Worm (Caenorhabditis elegans) whole organism, L1 larva: Measurements from ENCODE around the gene zipt-16.

Source experiments
- C16A3.4 ChIP-seq: fragments of 150-350 bp; optimal IDR thresholded peaks from 2 replicates; lab custom pipeline; 2014; ENCODE audit warnings: missing biosample characterization, missing genetic modification characterization
- C34B4.2 ChIP-seq: sonication (generic microtip); optimal IDR thresholded peaks from 2 replicates; lab custom pipeline; 2017; ENCODE audit warnings: mild to moderate bottlenecking, missing genetic modification characterization, missing compliant biosample characterization
- alr-1 ChIP-seq: fragments of 200-800 bp; sonication (Bioruptor generic); optimal IDR thresholded peaks from 2 replicates; lab custom pipeline; 2018; ENCODE audit warnings: borderline replicate concordance, mild to moderate bottlenecking, missing genetic modification characterization, missing compliant biosample characterization
- aly-2 ChIP-seq: fragments of 150-350 bp; optimal IDR thresholded peaks from 2 replicates; lab custom pipeline; 2014; ENCODE audit warnings: missing biosample characterization, missing genetic modification characterization
- ceh-63 ChIP-seq: fragments of 200-800 bp; sonication (Bioruptor generic); optimal IDR thresholded peaks from 2 replicates; lab custom pipeline; 2018; ENCODE audit warnings: mild to moderate bottlenecking, missing genetic modification characterization, missing compliant biosample characterization
- ceh-8 ChIP-seq: fragments of 200-800 bp; sonication (Bioruptor generic); optimal IDR thresholded peaks from 2 replicates; lab custom pipeline; 2018; ENCODE audit warnings: mild to moderate bottlenecking, missing genetic modification characterization, moderate library complexity, missing compliant biosample characterization
- ceh-88 ChIP-seq: fragments of 200-800 bp; sonication (Bioruptor generic); IDR thresholded peaks from 2 replicates; pipeline ENCODE4 v1.3.6; 2022; ENCODE audit warnings: missing genetic modification characterization, missing compliant biosample characterization
- ces-1 ChIP-seq: fragments of 150-350 bp; optimal IDR thresholded peaks from 2 replicates; lab custom pipeline; 2014; ENCODE audit warnings: missing biosample characterization, missing genetic modification reagents, missing genetic modification characterization
- dsc-1 ChIP-seq: sonication (generic microtip); optimal IDR thresholded peaks from 2 replicates; lab custom pipeline; 2016; ENCODE audit warnings: mild to moderate bottlenecking, missing genetic modification characterization, missing compliant biosample characterization
- efl-1 ChIP-seq, 4 experiments: fragments of 150-350 bp; optimal IDR thresholded peaks in 3 of 4; peaks in 1 of 4; 1 replicate in 1 of 4; 2 replicates in 3 of 4; lab custom pipeline; 2014; ENCODE audit warnings: missing biosample characterization in 2 of 4, missing genetic modification characterization in 2 of 4, missing genetic modification reagents in 2 of 4
- efl-3 ChIP-seq: fragments of 200-800 bp; sonication (Bioruptor generic); optimal IDR thresholded peaks from 2 replicates; lab custom pipeline; 2018; ENCODE audit warnings: mild to moderate bottlenecking, missing genetic modification characterization, missing compliant biosample characterization
- elt-2 ChIP-seq: sonication (generic microtip); optimal IDR thresholded peaks from 2 replicates; lab custom pipeline; 2016; ENCODE audit warnings: missing genetic modification characterization, mild to moderate bottlenecking, inconsistent platforms, missing compliant biosample characterization, missing genetic modification reagents
- ets-5 ChIP-seq: fragments of 200-800 bp; sonication (Bioruptor generic); IDR thresholded peaks from 2 replicates; pipeline ENCODE4 v1.3.6; 2022; ENCODE audit warnings: missing genetic modification characterization, missing compliant biosample characterization
- fkh-10 ChIP-seq: sonication (generic microtip); optimal IDR thresholded peaks from 2 replicates; lab custom pipeline; 2017; ENCODE audit warnings: missing biosample characterization, missing genetic modification reagents, missing genetic modification characterization
- fkh-4 ChIP-seq: sonication (generic microtip); optimal IDR thresholded peaks from 2 replicates; lab custom pipeline; 2016; ENCODE audit warnings: missing compliant biosample characterization, missing genetic modification characterization, borderline replicate concordance
- fkh-8 ChIP-seq: sonication (generic microtip); optimal IDR thresholded peaks from 2 replicates; lab custom pipeline; 2016; ENCODE audit warnings: mild to moderate bottlenecking, missing genetic modification characterization, missing compliant biosample characterization
- hlh-17 ChIP-seq: fragments of 200-800 bp; sonication (Bioruptor generic); optimal IDR thresholded peaks from 2 replicates; lab custom pipeline; 2018; ENCODE audit warnings: missing genetic modification characterization, mild to moderate bottlenecking, missing compliant biosample characterization, moderate library complexity, borderline replicate concordance
- hlh-4 ChIP-seq: sonication (generic microtip); optimal IDR thresholded peaks from 2 replicates; lab custom pipeline; 2016; ENCODE audit warnings: mild to moderate bottlenecking, missing genetic modification characterization, missing compliant biosample characterization
- hpl-2 ChIP-seq: fragments of 150-350 bp; optimal IDR thresholded peaks from 2 replicates; lab custom pipeline; 2014; ENCODE audit warnings: missing biosample characterization, missing genetic modification reagents, missing genetic modification characterization
- isw-1 ChIP-seq: fragments of 200-800 bp; sonication (Bioruptor generic); IDR thresholded peaks from 2 replicates; pipeline ENCODE4 v1.3.6; 2022; ENCODE audit warnings: missing genetic modification characterization, missing compliant biosample characterization
- jun-1 ChIP-seq: fragments of 150-350 bp; optimal IDR thresholded peaks from 2 replicates; lab custom pipeline; 2014; ENCODE audit warnings: missing biosample characterization, missing genetic modification reagents, missing genetic modification characterization
- lin-13 ChIP-seq: fragments of 150-350 bp; optimal IDR thresholded peaks from 2 replicates; lab custom pipeline; 2014; ENCODE audit warnings: missing biosample characterization, missing genetic modification reagents, missing genetic modification characterization
- lin-14 ChIP-seq: fragments of 200-800 bp; sonication (Bioruptor generic); optimal IDR thresholded peaks from 2 replicates; lab custom pipeline; 2018; ENCODE audit warnings: mild to moderate bottlenecking, missing genetic modification characterization, moderate library complexity, missing compliant biosample characterization
- lin-15B ChIP-seq: fragments of 150-350 bp; sonication (generic microtip); optimal IDR thresholded peaks from 3 replicates; lab custom pipeline; 2014; ENCODE audit warnings: missing biosample characterization, missing genetic modification characterization
- lin-35 ChIP-seq, 2 experiments: fragments of 150-350 bp; optimal IDR thresholded peaks; 2 replicates each; lab custom pipeline; 2014; ENCODE audit warnings: missing biosample characterization in 2 of 2, missing genetic modification characterization in 2 of 2, missing genetic modification reagents in 2 of 2
- lin-39 ChIP-seq: fragments of 150-350 bp; optimal IDR thresholded peaks from 2 replicates; lab custom pipeline; 2014; ENCODE audit warnings: missing biosample characterization, missing genetic modification reagents, missing genetic modification characterization
- lsy-2 ChIP-seq, 2 experiments: fragments of 150-350 bp; optimal IDR thresholded peaks; 2 replicates each; lab custom pipeline; 2014; ENCODE audit warnings: missing biosample characterization in 2 of 2, missing genetic modification characterization in 2 of 2
- mdl-1 ChIP-seq, 2 experiments: fragments of 150-350 bp; optimal IDR thresholded peaks; 2 replicates each; lab custom pipeline; 2014 to 2017; ENCODE audit warnings: missing biosample characterization in 2 of 2, missing genetic modification characterization in 2 of 2, inconsistent platforms in 1 of 2
- mep-1 ChIP-seq: fragments of 150-350 bp; optimal IDR thresholded peaks from 2 replicates; lab custom pipeline; 2014; ENCODE audit warnings: missing biosample characterization, missing genetic modification characterization
- nhr-11 ChIP-seq: fragments of 150-350 bp; optimal IDR thresholded peaks from 2 replicates; lab custom pipeline; 2014; ENCODE audit warnings: missing biosample characterization, missing genetic modification characterization
- nhr-12 ChIP-seq: sonication (generic microtip); optimal IDR thresholded peaks from 2 replicates; lab custom pipeline; 2017; ENCODE audit warnings: missing biosample characterization, missing genetic modification characterization
- nhr-19 ChIP-seq: fragments of 200-800 bp; sonication (Bioruptor generic); conservative IDR thresholded peaks from 2 replicates; pipeline ENCODE4 v1.3.6; 2022; ENCODE audit warnings: missing genetic modification characterization, missing compliant biosample characterization
- nhr-20 ChIP-seq: sonication (generic microtip); optimal IDR thresholded peaks from 2 replicates; lab custom pipeline; 2016; ENCODE audit warnings: mild to moderate bottlenecking, missing genetic modification characterization, missing compliant biosample characterization
- nhr-237 ChIP-seq: fragments of 150-350 bp; optimal IDR thresholded peaks from 2 replicates; lab custom pipeline; 2014; ENCODE audit warnings: missing biosample characterization, missing genetic modification characterization
- nhr-47 ChIP-seq: sonication (generic microtip); optimal IDR thresholded peaks from 2 replicates; lab custom pipeline; 2016; ENCODE audit warnings: mild to moderate bottlenecking, missing genetic modification characterization, moderate library complexity, missing compliant biosample characterization
- nhr-71 ChIP-seq: sonication (generic microtip); optimal IDR thresholded peaks from 2 replicates; lab custom pipeline; 2016; ENCODE audit warnings: mild to moderate bottlenecking, missing genetic modification characterization, moderate library complexity, missing compliant biosample characterization
- nhr-76 ChIP-seq: sonication (generic microtip); optimal IDR thresholded peaks from 2 replicates; lab custom pipeline; 2017; ENCODE audit warnings: missing biosample characterization, missing genetic modification characterization
- nhr-77 ChIP-seq: fragments of 150-350 bp; optimal IDR thresholded peaks from 2 replicates; lab custom pipeline; 2014; ENCODE audit warnings: missing biosample characterization, missing genetic modification characterization
- nhr-84 ChIP-seq: sonication (generic microtip); optimal IDR thresholded peaks from 2 replicates; lab custom pipeline; 2017; ENCODE audit warnings: missing biosample characterization, missing genetic modification characterization
- nhr-90 ChIP-seq: sonication (generic microtip); optimal IDR thresholded peaks from 2 replicates; lab custom pipeline; 2016; ENCODE audit warnings: mild to moderate bottlenecking, missing genetic modification characterization, missing compliant biosample characterization; ENCODE audit not compliant: poor library complexity
- rnt-1 ChIP-seq: sonication (generic microtip); optimal IDR thresholded peaks from 2 replicates; lab custom pipeline; 2016; ENCODE audit warnings: mild to moderate bottlenecking, missing genetic modification characterization, moderate library complexity, missing compliant biosample characterization
- snpc-4 ChIP-seq: fragments of 150-350 bp; optimal IDR thresholded peaks from 2 replicates; lab custom pipeline; 2014; ENCODE audit warnings: missing biosample characterization, missing genetic modification characterization
- snu-23 ChIP-seq: sonication (generic microtip); optimal IDR thresholded peaks from 2 replicates; lab custom pipeline; 2016; ENCODE audit warnings: missing genetic modification characterization, missing compliant biosample characterization
- tbx-2 ChIP-seq: sonication (generic microtip); optimal IDR thresholded peaks from 2 replicates; lab custom pipeline; 2016; ENCODE audit warnings: missing genetic modification characterization, missing compliant biosample characterization
- unc-62 ChIP-seq: fragments of 150-350 bp; optimal IDR thresholded peaks from 2 replicates; lab custom pipeline; 2014; ENCODE audit warnings: missing biosample characterization, missing genetic modification reagents, missing genetic modification characterization
- unc-86 ChIP-seq: sonication (generic microtip); optimal IDR thresholded peaks from 2 replicates; lab custom pipeline; 2016; ENCODE audit warnings: missing genetic modification characterization, missing compliant biosample characterization
- unc-98 ChIP-seq: fragments of 200-800 bp; sonication (Bioruptor generic); IDR thresholded peaks from 2 replicates; pipeline ENCODE4 v1.3.6; 2022; ENCODE audit warnings: missing genetic modification characterization, missing compliant biosample characterization
- ztf-11 ChIP-seq, 2 experiments: sonication (generic microtip); optimal IDR thresholded peaks; 2 replicates each; lab custom pipeline; 2016 to 2017; ENCODE audit warnings: missing genetic modification characterization in 2 of 2, missing biosample characterization in 1 of 2, missing compliant biosample characterization in 1 of 2
- ztf-4 ChIP-seq: fragments of 150-350 bp; optimal IDR thresholded peaks from 2 replicates; lab custom pipeline; 2014; ENCODE audit warnings: missing biosample characterization, missing genetic modification characterization

zipt-16 gene

ce11 chrV:11504853-11505397, 42.1 kb downstream of the zipt-16 start, which contains the start of the genes C55A6.1 and C55A6.10 (continued):
- TF ChIP-seq C16A3.4 (tag; lab: Kevin White, UChicago), result peak; percentile 62
- TF ChIP-seq dsc-1 (tag; lab: Kevin White, UChicago), result peak; percentile 30
- TF ChIP-seq snpc-4 (tag; lab: Kevin White, UChicago), result peak; percentile 17
- peak; percentile 14 for TF ChIP-seq elt-2 (tag; lab: Kevin White, UChicago)
- TF ChIP-seq lin-35 (GFP tag; optimal IDR thresholded peaks at IDR 0.05; lab: Kevin White, UChicago), result peak; percentile 55 to 62
- TF ChIP-seq isw-1 (GFP tag; lab: Robert Waterston, UW), result peak; percentile 59

- TF ChIP-seq efl-1 (optimal IDR thresholded peaks at IDR 0.05; lab: Kevin White, UChicago) (peak in 1 of 2 experiments; percentile 18), efl-1 (GFP tag; optimal IDR thresholded peaks at IDR 0.05 in 1 of 2; lab: Kevin White, UChicago) (no peak), rnt-1 (tag; lab: Kevin White, UChicago) (peak; percentile 61), lin-15B (tag; lab: Kevin White, UChicago) (no peak), fkh-8 (tag; lab: Kevin White, UChicago) (no peak), efl-3 (no peak), mep-1 (tag; lab: Kevin White, UChicago) (peak; percentile 43), jun-1 (tag; lab: Kevin White, UChicago) (no peak), unc-62 (GFP tag; lab: Kevin White, UChicago) (no peak), ceh-63 (no peak), nhr-11 (tag; lab: Kevin White, UChicago) (no peak), hlh-4 (tag; lab: Kevin White, UChicago) (no peak), elt-2 (tag; lab: Kevin White, UChicago) (no peak), nhr-90 (tag; lab: Kevin White, UChicago) (no peak), snu-23 (GFP tag; lab: Kevin White, UChicago) (peak; percentile 40), tbx-2 (tag; lab: Kevin White, UChicago) (no peak), isw-1 (GFP tag; lab: Robert Waterston, UW) (no peak), fkh-4 (tag; lab: Kevin White, UChicago) (peak; percentile 85), nhr-237 (tag; lab: Kevin White, UChicago) (no peak), nhr-47 (tag; lab: Kevin White, UChicago) (no peak), lin-39 (tag; lab: Kevin White, UChicago) (no peak), lin-14 (GFP tag; lab: Kevin White, UChicago) (peak; percentile 88), ztf-11 (tag; optimal IDR thresholded peaks at IDR 0.05; lab: Kevin White, UChicago) (no peak), ceh-88 (no peak), nhr-77 (tag; lab: Kevin White, UChicago) (no peak), ztf-4 (no peak), nhr-20 (peak; percentile 33), hpl-2 (GFP tag; lab: Kevin White, UChicago) (no peak), fkh-10 (GFP tag; lab: Kevin White, UChicago) (no peak), unc-98 (GFP tag; lab: Robert Waterston, UW) (no peak), nhr-12 (tag; lab: Kevin White, UChicago) (no peak), aly-2 (tag; lab: Kevin White, UChicago) (no peak), nhr-76 (tag; lab: Kevin White, UChicago) (no peak), unc-86 (tag; lab: Kevin White, UChicago) (no peak), nhr-84 (no peak), mdl-1 (tag; optimal IDR thresholded peaks at IDR 0.05; lab: Kevin White, UChicago) (no peak), ceh-8 (GFP tag; lab: Kevin White, UChicago) (no peak), nhr-71 (peak; percentile 72), C34B4.2 (tag; lab: Kevin White, UChicago) (no peak), hlh-17 (GFP tag; lab: Kevin White, UChicago) (no peak), ets-5 (GFP tag; lab: Robert Waterston, UW) (no peak), ces-1 (GFP tag; lab: Kevin White, UChicago) (no peak), lsy-2 (tag; optimal IDR thresholded peaks at IDR 0.05; lab: Kevin White, UChicago) (peak; percentile 30 to 56), lin-35 (GFP tag; optimal IDR thresholded peaks at IDR 0.05; lab: Kevin White, UChicago) (no peak), nhr-19 (GFP tag; lab: Robert Waterston, UW) (peak; percentile 48), alr-1 (tag; lab: Kevin White, UChicago) (no peak), dsc-1 (tag; lab: Kevin White, UChicago) (peak; percentile 98), lin-13 (GFP tag; lab: Kevin White, UChicago) (no peak)
These were observed 43.5 kb downstream of the zipt-16 start for ce11 chrV:11506347-11506746.
